Worm (Caenorhabditis elegans): Measurements from ENCODE around the gene F31E3.12.

The F31E3.12 gene

DNA sequence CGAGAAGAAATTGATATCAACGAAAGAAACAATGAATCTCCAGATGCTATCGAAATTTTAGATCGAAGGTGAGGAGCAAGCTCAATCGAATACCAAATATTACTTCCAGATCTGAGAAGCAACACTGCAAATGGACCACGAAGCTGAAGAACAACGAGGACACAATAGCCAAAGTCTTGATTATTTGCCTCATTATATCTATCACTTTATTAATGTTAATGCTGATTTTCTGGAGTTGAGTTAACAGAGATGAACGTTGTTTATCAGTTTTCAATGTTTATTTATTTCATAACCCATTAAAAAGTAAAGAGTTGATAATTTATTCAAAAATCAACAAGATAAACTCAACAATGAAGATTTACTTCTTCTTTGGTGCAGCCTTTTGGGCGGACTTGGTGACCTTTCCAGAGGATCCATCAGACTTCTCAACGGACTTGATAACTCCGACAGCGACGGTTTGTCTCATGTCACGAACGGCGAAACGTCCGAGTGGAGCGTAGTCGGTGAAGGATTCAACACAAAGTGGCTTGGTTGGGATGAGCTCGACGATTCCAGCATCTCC is 672 bp downstream of the F31E3.12 start:
- no peak for TF ChIP-seq nhr-237 (tag; optimal IDR thresholded peaks at IDR 0.05)
- no peak for TF ChIP-seq zip-8 (tag; optimal IDR thresholded peaks at IDR 0.05)
- no peak for TF ChIP-seq bed-3 (GFP tag; optimal IDR thresholded peaks at IDR 0.05)
- TF ChIP-seq ham-2 (GFP tag; optimal IDR thresholded peaks at IDR 0.05): no peak
- no peak for TF ChIP-seq sem-2 (GFP tag; optimal IDR thresholded peaks at IDR 0.05)
- TF ChIP-seq mab-5 (tag; optimal IDR thresholded peaks at IDR 0.05): no peak
- TF ChIP-seq ztf-11 (tag; optimal IDR thresholded peaks at IDR 0.05): no peak
- TF ChIP-seq unc-62 (GFP tag; optimal IDR thresholded peaks at IDR 0.05): no peak
- TF ChIP-seq drap-1 (GFP tag; optimal IDR thresholded peaks at IDR 0.05): no peak
- TF ChIP-seq lin-13 (tag; optimal IDR thresholded peaks at IDR 0.05): no peak
- TF ChIP-seq nhr-28 (tag; optimal IDR thresholded peaks at IDR 0.05): no peak
- TF ChIP-seq unc-39 (tag; optimal IDR thresholded peaks at IDR 0.05): no peak
- no peak for TF ChIP-seq sptf-1 (tag; optimal IDR thresholded peaks at IDR 0.05)
- no peak for TF ChIP-seq cnd-1 (tag; optimal IDR thresholded peaks at IDR 0.05)
- TF ChIP-seq unc-120 (tag; optimal IDR thresholded peaks at IDR 0.05; ENCODE audit: poor library complexity, severe bottlenecking): no peak
- no peak for TF ChIP-seq flh-1 (GFP tag; optimal IDR thresholded peaks at IDR 0.05)

DNA sequence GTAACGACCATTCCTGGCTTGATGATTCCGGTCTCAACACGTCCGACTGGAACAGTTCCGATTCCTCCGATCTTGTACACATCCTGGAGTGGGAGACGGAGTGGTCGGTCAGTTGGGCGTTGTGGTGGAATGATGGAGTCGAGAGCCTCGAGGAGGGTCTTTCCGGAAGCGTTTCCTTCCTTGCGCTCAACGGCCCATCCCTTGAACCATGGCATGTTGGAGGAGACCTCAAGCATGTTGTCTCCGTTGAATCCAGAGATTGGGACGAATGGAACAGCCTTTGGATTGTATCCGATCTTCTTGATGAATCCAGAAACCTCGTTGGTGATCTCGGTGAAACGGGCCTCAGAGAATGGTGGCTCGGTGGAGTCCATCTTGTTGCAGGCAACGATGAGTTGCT is 1.6 kb downstream of the F31E3.12 start:
- no peak for TF ChIP-seq ham-2 (GFP tag; optimal IDR thresholded peaks at IDR 0.05)
- TF ChIP-seq lin-32 (GFP tag; optimal IDR thresholded peaks at IDR 0.05): no peak
- TF ChIP-seq nhr-76 (tag; optimal IDR thresholded peaks at IDR 0.05): no peak
- no peak for TF ChIP-seq elt-1 (tag; optimal IDR thresholded peaks at IDR 0.05; ENCODE audit: borderline replicate concordance, insufficient read depth)
- no peak for TF ChIP-seq zip-8 (tag; optimal IDR thresholded peaks at IDR 0.05)
- no peak for TF ChIP-seq drap-1 (GFP tag; optimal IDR thresholded peaks at IDR 0.05)
- no peak for TF ChIP-seq mab-5 (tag; optimal IDR thresholded peaks at IDR 0.05)
- no peak for TF ChIP-seq pha-4 (tag; optimal IDR thresholded peaks at IDR 0.05)
- no peak for TF ChIP-seq ceh-83 (GFP tag; optimal IDR thresholded peaks at IDR 0.05)
- no peak for TF ChIP-seq nhr-28 (tag; optimal IDR thresholded peaks at IDR 0.05)

DNA sequence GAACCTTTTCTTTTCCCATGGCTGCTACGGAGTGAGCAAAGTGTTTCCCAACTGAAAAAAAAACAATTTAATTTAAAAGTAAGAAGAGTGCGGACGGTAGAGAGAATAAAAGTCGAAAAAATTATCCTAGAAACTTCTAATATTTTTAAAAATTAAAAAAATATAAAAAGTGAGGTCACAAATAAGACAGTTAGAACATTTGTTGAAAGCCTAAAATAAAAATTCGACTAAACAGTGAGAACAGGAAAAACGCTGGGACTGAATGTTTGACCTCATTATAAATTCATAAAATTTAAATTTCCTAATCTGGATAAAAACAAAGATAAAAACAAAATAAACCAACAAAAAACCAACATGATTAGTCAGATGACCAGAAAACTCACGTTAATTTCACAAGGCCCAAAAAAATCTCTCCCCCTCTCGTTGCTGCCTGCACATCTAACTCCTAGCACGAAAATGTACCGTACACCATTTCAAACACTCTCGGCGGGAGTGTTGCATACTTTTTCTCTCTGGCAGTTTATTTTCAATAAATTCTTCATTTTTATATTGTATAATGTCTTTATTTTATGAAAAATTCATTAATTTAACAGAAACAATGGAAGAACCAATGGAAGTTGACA is 2.6 kb downstream of the F31E3.12 start, which contains the start of the genes eef-1A.1 and rfc-4:
Gene eef-1A.1 (minus strand): TSS at position 51 of the 623 bp plus-strand sequence.
Gene rfc-4 (plus strand): TSS at position 592 of the 623 bp plus-strand sequence.
- TF ChIP-seq tbx-8 (GFP tag; optimal IDR thresholded peaks at IDR 0.05) (no peak), M03D4.4 (tag; optimal IDR thresholded peaks at IDR 0.05) (peak; percentile 73), snpc-4 (tag; optimal IDR thresholded peaks at IDR 0.05) (no peak), ceh-83 (GFP tag; optimal IDR thresholded peaks at IDR 0.05) (no peak), mab-5 (tag; optimal IDR thresholded peaks at IDR 0.05) (peak; percentile 75), ham-2 (GFP tag; optimal IDR thresholded peaks at IDR 0.05) (no peak), nhr-28 (tag; optimal IDR thresholded peaks at IDR 0.05) (no peak), cnd-1 (tag; optimal IDR thresholded peaks at IDR 0.05) (peak; percentile 31), sem-2 (GFP tag; optimal IDR thresholded peaks at IDR 0.05) (no peak), ztf-11 (tag; optimal IDR thresholded peaks at IDR 0.05) (peak; percentile 79), drap-1 (GFP tag; optimal IDR thresholded peaks at IDR 0.05) (peak; percentile 71), ceh-39 (tag; optimal IDR thresholded peaks at IDR 0.05) (peak; percentile 97), elt-1 (tag; optimal IDR thresholded peaks at IDR 0.05; ENCODE audit: borderline replicate concordance, insufficient read depth) (no peak), nhr-76 (tag; optimal IDR thresholded peaks at IDR 0.05) (no peak), ceh-43 (GFP tag; optimal IDR thresholded peaks at IDR 0.05) (peak; percentile 39), zip-8 (tag; optimal IDR thresholded peaks at IDR 0.05) (no peak), nhr-12 (tag; optimal IDR thresholded peaks at IDR 0.05) (no peak), lsy-2 (tag; optimal IDR thresholded peaks at IDR 0.05) (peak; percentile 100), unc-120 (tag; optimal IDR thresholded peaks at IDR 0.05; ENCODE audit: poor library complexity, severe bottlenecking) (peak; percentile 76), ces-1 (GFP tag; optimal IDR thresholded peaks at IDR 0.05) (peak; percentile 89), nhr-237 (tag; optimal IDR thresholded peaks at IDR 0.05) (peak; percentile 96), lin-32 (GFP tag; optimal IDR thresholded peaks at IDR 0.05) (no peak), nhr-2 (tag; optimal IDR thresholded peaks at IDR 0.05) (peak; percentile 80), pha-4 (tag; optimal IDR thresholded peaks at IDR 0.05) (peak; percentile 97), mls-2 (tag; optimal IDR thresholded peaks at IDR 0.05) (peak; percentile 58), lin-13 (tag; optimal IDR thresholded peaks at IDR 0.05) (peak; percentile 91), bed-3 (GFP tag; optimal IDR thresholded peaks at IDR 0.05) (peak; percentile 18), hlh-1 (tag; optimal IDR thresholded peaks at IDR 0.05) (peak; percentile 83), flh-1 (GFP tag; optimal IDR thresholded peaks at IDR 0.05) (no peak), unc-62 (GFP tag; optimal IDR thresholded peaks at IDR 0.05) (peak; percentile 85), sptf-1 (tag; optimal IDR thresholded peaks at IDR 0.05) (peak; percentile 87), blmp-1 (tag; optimal IDR thresholded peaks at IDR 0.05) (peak; percentile 19), mep-1 (tag; optimal IDR thresholded peaks at IDR 0.05) (peak; percentile 97), elt-3 (tag; optimal IDR thresholded peaks at IDR 0.05) (peak; percentile 63), unc-39 (tag; optimal IDR thresholded peaks at IDR 0.05) (no peak)
